Worm (Caenorhabditis elegans) whole organism, midembryonic: ENCODE results near the gene cpt-4.

Experiments
- T22C8.4 ChIP-seq: fragments of 200-800 bp; sonication (Bioruptor generic); IDR thresholded peaks from 2 replicates; pipeline ENCODE4 v1.3.6; 2022; ENCODE audit warnings: missing genetic modification characterization, missing compliant biosample characterization
- cog-1 ChIP-seq: sonication (generic microtip); optimal IDR thresholded peaks from 2 replicates; lab custom pipeline; 2016; ENCODE audit warnings: missing genetic modification characterization, missing compliant biosample characterization
- flt-1 ChIP-seq: fragments of 200-800 bp; sonication (Bioruptor generic); IDR thresholded peaks from 2 replicates; pipeline ENCODE4 v1.3.6; 2022; ENCODE audit warnings: missing genetic modification characterization, missing compliant biosample characterization
- klf-2 ChIP-seq: fragments of 200-800 bp; sonication (Bioruptor generic); conservative IDR thresholded peaks from 2 replicates; pipeline ENCODE4 v1.3.6; 2022; ENCODE audit warnings: missing genetic modification reagents, missing genetic modification characterization, missing compliant biosample characterization
- med-1 ChIP-seq: sonication (generic microtip); optimal IDR thresholded peaks from 2 replicates; lab custom pipeline; 2017; ENCODE audit warnings: missing genetic modification characterization, mild to moderate bottlenecking, missing compliant biosample characterization, antibody characterized with exemption, missing genetic modification reagents; ENCODE audit not compliant: insufficient read depth
- ref-1 ChIP-seq: fragments of 200-800 bp; sonication (Bioruptor generic); conservative IDR thresholded peaks from 2 replicates; pipeline ENCODE4 v1.3.6; 2022; ENCODE audit warnings: missing genetic modification reagents, missing genetic modification characterization, missing compliant biosample characterization
- tab-1 ChIP-seq: fragments of 200-800 bp; sonication (Bioruptor generic); IDR thresholded peaks from 2 replicates; pipeline ENCODE4 v1.3.6; 2022; ENCODE audit warnings: missing genetic modification characterization, missing compliant biosample characterization
- ztf-23 ChIP-seq: fragments of 200-800 bp; sonication (Bioruptor generic); IDR thresholded peaks from 2 replicates; pipeline ENCODE4 v1.3.6; 2022; ENCODE audit warnings: missing genetic modification reagents, missing genetic modification characterization, missing compliant biosample characterization
- ztf-29 ChIP-seq: fragments of 200-800 bp; sonication (Bioruptor generic); IDR thresholded peaks from 2 replicates; pipeline ENCODE4 v1.3.6; 2022; ENCODE audit warnings: missing genetic modification reagents, missing genetic modification characterization, missing compliant biosample characterization

The cpt-4 gene

ce11 chrV:5027640-5028039, at the start of gene cpt-4:
Gene cpt-4, minus strand, starts transcription at chrV:5027723.
- no peak for TF ChIP-seq flt-1 (GFP tag; lab: Robert Waterston, UW)

DNA sequence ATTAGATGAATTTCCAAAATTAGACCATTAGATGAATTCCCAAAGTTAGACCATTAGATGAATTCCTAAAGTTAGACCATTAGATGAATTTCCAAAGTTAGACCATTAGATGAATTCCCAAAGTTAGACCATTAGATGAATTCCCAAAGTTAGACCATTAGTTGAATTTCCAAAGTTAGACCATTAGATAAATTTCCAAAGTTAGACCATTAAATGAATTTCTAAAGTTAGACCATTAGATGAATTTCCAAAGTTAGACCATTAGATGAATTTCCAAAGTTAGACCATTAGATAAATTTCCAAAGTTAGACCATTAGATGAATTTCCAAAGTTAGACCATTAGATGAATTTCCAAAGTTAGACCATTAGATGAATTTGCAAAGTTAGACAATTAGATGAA, 47.8 kb upstream of the cpt-4 start:
- TF ChIP-seq tab-1 (GFP tag; lab: Robert Waterston, UW) (peak; percentile 82; the same call in 1 of the 2 replicates), ref-1 (peak; percentile 90), ztf-23 (GFP tag; lab: Robert Waterston, UW) (peak; percentile 95), flt-1 (GFP tag; lab: Robert Waterston, UW) (peak; percentile 68; the same call in 1 of the 2 replicates), klf-2 (GFP tag; lab: Robert Waterston, UW) (peak; percentile 89)

ce11 chrV:5072082-5072481, 44.6 kb upstream of the cpt-4 start, which contains the start of gene Y58A7A.2:
Gene Y58A7A.2, minus strand, starts transcription at chrV:5072182.
- TF ChIP-seq tab-1 (GFP tag; lab: Robert Waterston, UW) (no peak), flt-1 (GFP tag; lab: Robert Waterston, UW) (no peak), ref-1 (no peak), T22C8.4 (no peak)

ce11 chrV:5069440-5069839, 41.9 kb upstream of the cpt-4 start, which contains the start of gene Y58A7A.1:
Gene Y58A7A.1, minus strand, starts transcription at chrV:5069540.
- TF ChIP-seq cog-1 (tag; lab: Kevin White, UChicago) (no peak), ztf-23 (GFP tag; lab: Robert Waterston, UW) (no peak)

DNA sequence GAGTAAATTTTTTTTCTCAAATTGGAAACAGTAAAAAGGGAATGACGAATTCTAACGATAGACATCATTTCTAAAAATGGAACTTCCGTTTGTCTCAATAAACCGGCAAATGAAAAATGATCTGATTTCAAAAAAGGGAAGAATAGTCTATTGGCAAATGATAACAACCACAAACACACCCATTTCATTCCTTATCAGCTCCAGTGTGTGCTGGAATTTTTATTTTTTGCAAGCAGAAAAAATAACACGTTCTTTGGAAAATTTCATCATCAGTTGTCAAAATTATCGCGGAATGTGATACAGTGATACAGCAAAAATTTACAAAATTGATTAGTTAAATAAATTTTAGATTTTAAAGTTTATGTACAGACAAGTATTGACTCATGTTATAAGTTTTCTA, 39.9 kb upstream of the cpt-4 start:
- TF ChIP-seq ztf-23 (GFP tag; lab: Robert Waterston, UW), result no peak
- no peak for TF ChIP-seq med-1
- TF ChIP-seq tab-1 (GFP tag; lab: Robert Waterston, UW), result no peak
- TF ChIP-seq ref-1, result no peak
- TF ChIP-seq flt-1 (GFP tag; lab: Robert Waterston, UW), result no peak
- TF ChIP-seq klf-2 (GFP tag; lab: Robert Waterston, UW), result no peak
- no peak for TF ChIP-seq cog-1 (tag; lab: Kevin White, UChicago)
- TF ChIP-seq ztf-29 (GFP tag; lab: Robert Waterston, UW), result no peak
- no peak for TF ChIP-seq T22C8.4

DNA sequence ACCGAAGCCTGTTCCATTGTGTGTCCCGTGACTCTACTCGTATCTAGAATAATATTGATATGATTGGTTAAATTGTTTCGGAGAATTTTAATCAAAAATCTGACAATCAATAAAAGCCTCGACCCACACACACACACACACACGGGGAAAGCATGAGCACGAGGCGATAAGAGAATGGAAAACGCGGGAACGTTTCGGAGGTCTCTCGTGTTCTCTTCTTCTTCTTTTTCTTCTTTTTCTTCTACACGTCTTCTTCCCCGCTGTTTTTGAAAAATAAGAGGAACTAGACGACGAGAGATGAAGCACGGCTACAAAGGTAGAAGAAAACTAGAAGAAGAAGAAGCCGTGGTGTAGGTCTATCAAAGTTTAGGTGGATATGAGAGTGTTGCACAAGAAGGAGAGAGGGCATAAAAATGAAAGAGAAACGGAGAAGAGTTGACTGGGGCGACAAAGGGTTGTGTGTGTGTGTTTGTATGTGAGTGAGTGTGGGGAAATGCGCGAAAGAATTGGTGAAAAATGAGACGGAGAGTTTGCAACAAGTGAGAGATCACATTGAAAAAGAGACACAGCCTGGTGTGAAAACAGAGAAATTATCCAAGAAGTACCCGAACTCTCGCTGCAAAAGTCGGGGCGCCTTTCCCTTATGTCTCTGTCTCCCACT, 37.4 kb upstream of the cpt-4 start, which contains the start of gene mlk-1:
TSS of gene mlk-1 (minus strand) at position 51 of the 661 bp plus-strand sequence.
- TF ChIP-seq cog-1 (tag; lab: Kevin White, UChicago), result peak; percentile 41
- TF ChIP-seq klf-2 (GFP tag; lab: Robert Waterston, UW), result no peak
- TF ChIP-seq ztf-23 (GFP tag; lab: Robert Waterston, UW), result no peak

DNA sequence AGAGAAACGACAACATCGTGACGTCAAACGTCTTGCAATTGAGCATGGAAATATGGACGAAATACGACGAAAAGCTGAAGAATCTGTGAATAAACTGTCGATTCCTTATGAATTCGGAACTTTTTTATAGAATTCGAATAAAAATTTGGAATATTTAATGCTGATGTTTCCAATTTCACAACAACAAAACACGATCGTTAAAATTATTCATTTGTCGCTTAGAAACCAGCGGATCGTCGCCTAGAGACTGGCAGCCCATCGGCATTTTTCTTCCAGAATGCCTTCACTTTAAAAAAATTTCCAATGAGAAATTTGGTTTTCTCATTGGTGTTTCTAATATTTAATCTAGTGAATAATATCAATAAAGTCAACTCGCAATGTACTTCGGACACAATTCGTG, 25.8 kb upstream of the cpt-4 start, which contains the start of gene cwp-4:
TSS of gene cwp-4 (plus strand) at position 301 of the 400 bp plus-strand sequence.
- no peak for TF ChIP-seq ztf-23 (GFP tag; lab: Robert Waterston, UW)
- TF ChIP-seq tab-1 (GFP tag; lab: Robert Waterston, UW), result no peak

ce11 chrV:5052233-5052632, 24.7 kb upstream of the cpt-4 start, which contains the start of gene K11D12.12:
Gene K11D12.12, plus strand, starts transcription at chrV:5052261.
- TF ChIP-seq cog-1 (tag; lab: Kevin White, UChicago) (no peak), tab-1 (GFP tag; lab: Robert Waterston, UW) (no peak), klf-2 (GFP tag; lab: Robert Waterston, UW) (no peak), flt-1 (GFP tag; lab: Robert Waterston, UW) (no peak), ztf-23 (GFP tag; lab: Robert Waterston, UW) (no peak), ztf-29 (GFP tag; lab: Robert Waterston, UW) (no peak), ref-1 (no peak), T22C8.4 (no peak), med-1 (no peak)

- TF ChIP-seq flt-1 (GFP tag; lab: Robert Waterston, UW) (no peak), ztf-29 (GFP tag; lab: Robert Waterston, UW) (no peak), cog-1 (tag; lab: Kevin White, UChicago) (no peak), ref-1 (no peak), klf-2 (GFP tag; lab: Robert Waterston, UW) (no peak), T22C8.4 (no peak), tab-1 (GFP tag; lab: Robert Waterston, UW) (no peak), ztf-23 (GFP tag; lab: Robert Waterston, UW) (no peak), med-1 (no peak)
Observed at ce11 chrV:5050073-5050599, 22.6 kb upstream of the cpt-4 start.

- peak; percentile 56 for TF ChIP-seq ztf-29 (GFP tag; lab: Robert Waterston, UW)
- peak; percentile 80 for TF ChIP-seq ztf-23 (GFP tag; lab: Robert Waterston, UW)
- TF ChIP-seq T22C8.4, result no peak
- no peak for TF ChIP-seq med-1
- TF ChIP-seq cog-1 (tag; lab: Kevin White, UChicago), result peak; percentile 74
- TF ChIP-seq tab-1 (GFP tag; lab: Robert Waterston, UW), result no peak
Observed at ce11 chrV:5049333-5049942, 21.9 kb upstream of the cpt-4 start, which contains the start of the genes pqn-51 and K11D12.14. Gene pqn-51, plus strand, starts transcription at chrV:5049607. Gene K11D12.14, plus strand, starts transcription at chrV:5049636.
